Fruit fly (Drosophila melanogaster) whole organism, embryonic: ENCODE measurements around the gene CG10907.

Source experiments
- Ada2b ChIP-seq: fragments of 200-800 bp; sonication (Bioruptor generic); IDR thresholded peaks from 2 replicates; pipeline ENCODE4 v1.3.6; 2022; ENCODE audit warnings: missing biosample characterization, missing genetic modification characterization
- Aef1 ChIP-seq: fragments of 200-800 bp; sonication (Bioruptor generic); IDR thresholded peaks from 3 replicates; pipeline ENCODE4 v1.3.6; 2022; ENCODE audit warnings: missing biosample characterization, missing genetic modification characterization
- Atf6 ChIP-seq: fragments of 200-800 bp; sonication (Bioruptor generic); IDR thresholded peaks from 2 replicates; pipeline ENCODE4 v1.3.6; 2022; ENCODE audit warnings: missing biosample characterization, missing genetic modification characterization
- CG10462 ChIP-seq: fragments of 200-800 bp; sonication (Bioruptor generic); optimal IDR thresholded peaks from 2 replicates; lab custom pipeline; 2016; ENCODE audit warnings: missing biosample characterization, missing genetic modification characterization
- CG11398 ChIP-seq: fragments of 200-800 bp; sonication (Bioruptor generic); optimal IDR thresholded peaks from 2 replicates; lab custom pipeline; 2016; ENCODE audit warnings: missing biosample characterization, missing genetic modification characterization
- CG12236 ChIP-seq: fragments of 200-800 bp; sonication (Bioruptor generic); optimal IDR thresholded peaks from 2 replicates; lab custom pipeline; 2016; ENCODE audit warnings: missing biosample characterization, missing genetic modification characterization
- CG13775 ChIP-seq: fragments of 200-800 bp; sonication (Bioruptor generic); optimal IDR thresholded peaks from 3 replicates; lab custom pipeline; 2017; ENCODE audit warnings: missing biosample characterization, mild to moderate bottlenecking, missing genetic modification characterization
- CG14710 ChIP-seq: fragments of 200-800 bp; sonication (Bioruptor generic); optimal IDR thresholded peaks from 3 replicates; lab custom pipeline; 2019; ENCODE audit warnings: missing biosample characterization, mild to moderate bottlenecking, missing genetic modification characterization, moderate library complexity
- CG17186 ChIP-seq: fragments of 200-800 bp; sonication (Bioruptor generic); optimal IDR thresholded peaks from 3 replicates; lab custom pipeline; 2017; ENCODE audit warnings: missing biosample characterization, missing genetic modification reagents, missing genetic modification characterization
- CG18262 ChIP-seq: fragments of 200-800 bp; optimal IDR thresholded peaks from 3 replicates; lab custom pipeline; 2019; ENCODE audit warnings: missing biosample characterization, mild to moderate bottlenecking, missing genetic modification characterization, moderate library complexity
- CG18764 ChIP-seq: fragments of 200-800 bp; sonication (Bioruptor generic); optimal IDR thresholded peaks from 3 replicates; lab custom pipeline; 2016; ENCODE audit warnings: missing biosample characterization, missing genetic modification characterization
- CG2129 ChIP-seq: fragments of 200-800 bp; sonication (Bioruptor generic); IDR thresholded peaks from 2 replicates; pipeline ENCODE4 v1.3.6; 2022; ENCODE audit warnings: missing biosample characterization, missing genetic modification characterization; ENCODE audit not compliant: partially characterized antibody
- CG2678 ChIP-seq: fragments of 200-800 bp; sonication (Bioruptor generic); optimal IDR thresholded peaks from 3 replicates; lab custom pipeline; 2019; ENCODE audit warnings: missing biosample characterization, mild to moderate bottlenecking, missing genetic modification characterization, moderate library complexity
- CG2875 ChIP-seq: fragments of 200-800 bp; sonication (Bioruptor generic); optimal IDR thresholded peaks from 2 replicates; lab custom pipeline; 2017; ENCODE audit warnings: missing biosample characterization, mild to moderate bottlenecking, missing genetic modification characterization, missing genetic modification reagents
- CG30403 ChIP-seq: fragments of 200-800 bp; sonication (Bioruptor generic); optimal IDR thresholded peaks from 3 replicates; lab custom pipeline; 2016; ENCODE audit warnings: missing biosample characterization, missing genetic modification characterization
- CG3163 ChIP-seq: fragments of 200-800 bp; sonication (Bioruptor generic); optimal IDR thresholded peaks from 3 replicates; lab custom pipeline; 2016; ENCODE audit warnings: missing biosample characterization, missing genetic modification characterization
- CG3995 ChIP-seq: fragments of 200-800 bp; sonication (Bioruptor generic); optimal IDR thresholded peaks from 3 replicates; lab custom pipeline; 2016; ENCODE audit warnings: missing biosample characterization, missing genetic modification characterization
- CG4360 ChIP-seq: fragments of 200-800 bp; sonication (Bioruptor generic); IDR thresholded peaks from 2 replicates; pipeline ENCODE4 v1.3.6; 2022; ENCODE audit warnings: missing biosample characterization, missing genetic modification characterization
- CG6654 ChIP-seq: fragments of 200-800 bp; sonication (Bioruptor generic); optimal IDR thresholded peaks from 2 replicates; lab custom pipeline; 2017; ENCODE audit warnings: missing biosample characterization, mild to moderate bottlenecking, missing genetic modification characterization
- CG7556 ChIP-seq: fragments of 200-800 bp; sonication (Bioruptor generic); optimal IDR thresholded peaks from 2 replicates; lab custom pipeline; 2017; ENCODE audit warnings: missing biosample characterization, mild to moderate bottlenecking, missing genetic modification characterization
- CG7928 ChIP-seq: fragments of 200-800 bp; sonication (Bioruptor generic); optimal IDR thresholded peaks from 2 replicates; lab custom pipeline; 2017; ENCODE audit warnings: missing biosample characterization, mild to moderate bottlenecking, missing genetic modification characterization
- CG8388 ChIP-seq: fragments of 200-800 bp; sonication (Bioruptor generic); optimal IDR thresholded peaks from 2 replicates; lab custom pipeline; 2019; ENCODE audit warnings: missing biosample characterization, mild to moderate bottlenecking, missing genetic modification characterization, moderate library complexity
- CG9797 ChIP-seq: fragments of 200-800 bp; sonication (Bioruptor generic); optimal IDR thresholded peaks from 3 replicates; lab custom pipeline; 2018; ENCODE audit warnings: missing biosample characterization, mild to moderate bottlenecking, missing genetic modification characterization
- Dip2 ChIP-seq: fragments of 200-800 bp; sonication (Bioruptor generic); IDR thresholded peaks from 2 replicates; pipeline ENCODE4 v1.3.6; 2022; ENCODE audit warnings: missing biosample characterization, missing genetic modification characterization
- E2f2 ChIP-seq: fragments of 200-800 bp; sonication (Bioruptor generic); IDR thresholded peaks from 2 replicates; pipeline ENCODE4 v1.3.6; 2022; ENCODE audit warnings: missing biosample characterization, missing genetic modification characterization
- Ets65A ChIP-seq: fragments of 200-800 bp; sonication (Bioruptor generic); peaks from one replicate; lab custom pipeline; 2016; ENCODE audit warnings: missing biosample characterization, missing genetic modification characterization
- HmgD ChIP-seq: fragments of 200-800 bp; sonication (Bioruptor generic); optimal IDR thresholded peaks from 3 replicates; lab custom pipeline; 2016; ENCODE audit warnings: missing biosample characterization, missing genetic modification characterization
- Lhr ChIP-seq: fragments of 200-800 bp; sonication (Bioruptor generic); optimal IDR thresholded peaks from 3 replicates; lab custom pipeline; 2017; ENCODE audit warnings: mild to moderate bottlenecking, missing biosample characterization, missing genetic modification reagents, missing genetic modification characterization
- Sry-β ChIP-seq: fragments of 200-800 bp; sonication (Bioruptor generic); optimal IDR thresholded peaks from 2 replicates; lab custom pipeline; 2018; ENCODE audit warnings: missing biosample characterization, mild to moderate bottlenecking, missing genetic modification characterization, moderate library complexity
- bowl ChIP-seq: fragments of 200-800 bp; sonication (Bioruptor generic); IDR thresholded peaks from 2 replicates; pipeline ENCODE4 v1.3.6; 2022; ENCODE audit warnings: missing biosample characterization, missing genetic modification characterization
- crp ChIP-seq, 2 experiments: fragments of 200-800 bp; sonication (Bioruptor generic); optimal IDR thresholded peaks; 2 replicates in 1 of 2; 3 replicates in 1 of 2; lab custom pipeline; 2017; ENCODE audit warnings: missing biosample characterization in 2 of 2, missing genetic modification characterization in 2 of 2, mild to moderate bottlenecking in 1 of 2, moderate library complexity in 1 of 2
- da ChIP-seq: fragments of 200-800 bp; sonication (Bioruptor generic); optimal IDR thresholded peaks from 2 replicates; lab custom pipeline; 2016; ENCODE audit warnings: missing biosample characterization, missing genetic modification characterization
- dati ChIP-seq: fragments of 200-800 bp; sonication (Bioruptor generic); IDR thresholded peaks from 2 replicates; pipeline ENCODE4 v1.3.6; 2022; ENCODE audit warnings: missing biosample characterization, missing genetic modification characterization
- exex ChIP-seq: fragments of 200-800 bp; sonication (Bioruptor generic); optimal IDR thresholded peaks from 4 replicates; lab custom pipeline; 2018; ENCODE audit warnings: missing biosample characterization, mild to moderate bottlenecking, missing genetic modification characterization, moderate library complexity
- fd3F ChIP-seq: fragments of 200-800 bp; sonication (Bioruptor generic); optimal IDR thresholded peaks from 2 replicates; lab custom pipeline; 2018; ENCODE audit warnings: missing biosample characterization, mild to moderate bottlenecking, missing genetic modification characterization, moderate library complexity
- grn ChIP-seq: fragments of 200-800 bp; sonication (Bioruptor generic); optimal IDR thresholded peaks from 3 replicates; lab custom pipeline; 2017; ENCODE audit warnings: missing biosample characterization, missing genetic modification characterization
- h ChIP-seq: fragments of >200 bp; optimal IDR thresholded peaks from 2 replicates; lab custom pipeline; 2017
- hkb ChIP-seq, 2 experiments: fragments of 200-800 bp in 1 of 2; fragments of >200 bp in 1 of 2; sonication (Bioruptor generic) in 1 of 2; IDR thresholded peaks in 1 of 2; optimal IDR thresholded peaks in 1 of 2; 2 replicates each; pipeline versions ENCODE4 v1.3.6 to Lab custom; 2017 to 2022; ENCODE audit warnings: missing biosample characterization in 1 of 2, missing genetic modification characterization in 1 of 2
- jumu ChIP-seq: fragments of 200-800 bp; sonication (Bioruptor generic); optimal IDR thresholded peaks from 3 replicates; lab custom pipeline; 2016; ENCODE audit warnings: missing biosample characterization, missing genetic modification characterization
- ken ChIP-seq: fragments of 200-800 bp; sonication (Bioruptor generic); IDR thresholded peaks from 3 replicates; pipeline ENCODE4 v1.3.6; 2022; ENCODE audit warnings: missing biosample characterization, missing genetic modification characterization
- lab ChIP-seq: fragments of 200-800 bp; sonication (Bioruptor generic); optimal IDR thresholded peaks from 3 replicates; lab custom pipeline; 2017; ENCODE audit warnings: missing biosample characterization, missing genetic modification characterization, mild to moderate bottlenecking, moderate library complexity, missing genetic modification reagents
- nerfin-2 ChIP-seq: fragments of 200-800 bp; sonication (Bioruptor generic); IDR thresholded peaks from 2 replicates; pipeline ENCODE4 v1.3.6; 2022; ENCODE audit warnings: missing biosample characterization, missing genetic modification characterization; ENCODE audit not compliant: partially characterized antibody
- pan ChIP-seq, 4 experiments: fragments of >200 bp in 3 of 4; fragments of 200-800 bp in 1 of 4; sonication (Bioruptor generic) in 1 of 4; optimal IDR thresholded peaks in 3 of 4; IDR thresholded peaks in 1 of 4; 2 replicates each; pipeline versions ENCODE4 v1.3.6 to Lab custom; 2017 to 2022; ENCODE audit warnings: missing biosample characterization in 2 of 4, missing genetic modification characterization in 2 of 4, mixed read lengths in 1 of 4
- scrt ChIP-seq: fragments of 200-800 bp; sonication (Bioruptor generic); optimal IDR thresholded peaks from 2 replicates; lab custom pipeline; 2018; ENCODE audit warnings: missing biosample characterization, mild to moderate bottlenecking, missing genetic modification characterization, moderate library complexity
- sens ChIP-seq: fragments of 200-800 bp; sonication (Bioruptor generic); peaks from one replicate; lab custom pipeline; 2016; ENCODE audit warnings: missing biosample characterization, missing genetic modification characterization
- sr ChIP-seq: fragments of 200-800 bp; sonication (Bioruptor generic); IDR thresholded peaks from 3 replicates; pipeline ENCODE4 v1.3.6; 2022; ENCODE audit warnings: missing biosample characterization, missing genetic modification characterization
- ssp ChIP-seq: fragments of 200-800 bp; sonication (Bioruptor generic); IDR thresholded peaks from 2 replicates; pipeline ENCODE4 v1.3.6; 2022; ENCODE audit warnings: missing biosample characterization, missing genetic modification characterization
- tio ChIP-seq: fragments of 200-800 bp; sonication (Bioruptor generic); optimal IDR thresholded peaks from 2 replicates; lab custom pipeline; 2017; ENCODE audit warnings: missing biosample characterization, missing genetic modification characterization, inconsistent platforms
- toy ChIP-seq: fragments of 200-800 bp; sonication (Bioruptor generic); IDR thresholded peaks from 2 replicates; pipeline ENCODE4 v1.3.6; 2022; ENCODE audit warnings: missing biosample characterization, missing genetic modification characterization
- ttk ChIP-seq: fragments of 200-800 bp; sonication (Bioruptor generic); IDR thresholded peaks from 2 replicates; pipeline ENCODE4 v2.1.2; 2022; ENCODE audit warnings: missing biosample characterization, missing genetic modification characterization

Gene CG10907

dm6 chr3L:11833296-11833717 is 40.0 kb downstream of the CG10907 start, which contains the start of gene CycA (continued):
- TF ChIP-seq Sry-β (GFP tag; lab: Kevin White, UChicago) (no peak), Ets65A (peak; percentile 83), jumu (no peak), fd3F (no peak), E2f2 (GFP tag; lab: Robert Waterston, UW) (peak; percentile 100), ttk (no peak), CG12236 (GFP tag; lab: Kevin White, UChicago) (no peak), toy (GFP tag; lab: Robert Waterston, UW) (no peak), CG6654 (GFP tag; lab: Kevin White, UChicago) (no peak), ken (peak; percentile 44; the same call in 1 of the 3 replicates), Atf6 (GFP tag; lab: Robert Waterston, UW) (no peak), exex (tag; lab: Kevin White, UChicago) (no peak), CG9797 (GFP tag; lab: Kevin White, UChicago) (peak; percentile 94), CG17186 (GFP tag; lab: Kevin White, UChicago) (peak; percentile 73), Lhr (GFP tag; lab: Kevin White, UChicago) (peak; percentile 26), CG18764 (GFP tag; lab: Kevin White, UChicago) (no peak), Ada2b (GFP tag; lab: Robert Waterston, UW) (no peak), CG7556 (no peak), tio (GFP tag; lab: Kevin White, UChicago) (no peak), lab (GFP tag; lab: Kevin White, UChicago) (no peak), sr (no peak), ssp (no peak), CG8388 (no peak), sens (peak; percentile 81), dati (GFP tag; lab: Robert Waterston, UW) (no peak), h (lab: Kevin White, UChicago) (no peak), CG18262 (tag; lab: Kevin White, UChicago) (peak; percentile 2), HmgD (GFP tag; lab: Kevin White, UChicago) (peak; percentile 10), hkb (optimal IDR thresholded peaks at IDR 0.05; lab: Kevin White, UChicago) (peak; percentile 12), hkb (GFP tag; IDR thresholded peaks at IDR 0.05; lab: Robert Waterston, UW) (0 out of 2 replicates have a peak, but pooled peaks have one; percentile 13), CG11398 (GFP tag; lab: Kevin White, UChicago) (no peak), CG10462 (GFP tag; lab: Kevin White, UChicago) (no peak), Aef1 (no peak), CG30403 (GFP tag; lab: Kevin White, UChicago) (peak; percentile 12), CG14710 (peak; percentile 79), CG4360 (GFP tag; lab: Robert Waterston, UW) (no peak), scrt (GFP tag; lab: Kevin White, UChicago) (no peak), CG2678 (no peak), CG13775 (no peak), CG2129 (peak; percentile 50), nerfin-2 (GFP tag; lab: Robert Waterston, UW) (peak; percentile 54; the same call in 1 of the 2 replicates), crp (GFP tag; optimal IDR thresholded peaks at IDR 0.05; lab: Kevin White, UChicago) (peak in 1 of 2 experiments; percentile 24), pan (optimal IDR thresholded peaks at IDR 0.05; lab: Kevin White, UChicago) (no peak), pan (GFP tag; optimal IDR thresholded peaks at IDR 0.05 in 1 of 2, IDR thresholded peaks at IDR 0.05 in 1 of 2) (no peak), grn (GFP tag; lab: Kevin White, UChicago) (no peak), da (GFP tag; lab: Kevin White, UChicago) (no peak), Dip2 (GFP tag; lab: Robert Waterston, UW) (no peak), CG7928 (GFP tag; lab: Kevin White, UChicago) (no peak), CG2875 (GFP tag; lab: Kevin White, UChicago) (no peak), bowl (GFP tag; lab: Robert Waterston, UW) (no peak), CG3995 (GFP tag; lab: Kevin White, UChicago) (peak; percentile 12), CG3163 (GFP tag; lab: Kevin White, UChicago) (peak; percentile 46)
